Worm (Caenorhabditis elegans) whole organism, L4/young adult: ENCODE data around the gene srw-11.
"Not testable (repeated sequence)": the region's sequence is repeated elsewhere in the genome, so short reads cannot be mapped to it uniquely, and the experiment has no call there.

Experiments
- W03F9.2 ChIP-seq: fragments of 150-350 bp; optimal IDR thresholded peaks from 2 replicates; lab custom pipeline; 2014; ENCODE audit warnings: missing biosample characterization, missing genetic modification characterization
- dao-5 ChIP-seq: sonication (generic microtip); optimal IDR thresholded peaks from 2 replicates; lab custom pipeline; 2016; ENCODE audit warnings: missing genotype, missing genetic modification characterization, moderate library complexity, missing compliant biosample characterization
- him-1 ChIP-seq: sonication (generic microtip); optimal IDR thresholded peaks from 2 replicates; lab custom pipeline; 2016; ENCODE audit warnings: missing genotype, missing genetic modification reagents, missing genetic modification characterization, missing compliant biosample characterization

The srw-11 gene

DNA sequence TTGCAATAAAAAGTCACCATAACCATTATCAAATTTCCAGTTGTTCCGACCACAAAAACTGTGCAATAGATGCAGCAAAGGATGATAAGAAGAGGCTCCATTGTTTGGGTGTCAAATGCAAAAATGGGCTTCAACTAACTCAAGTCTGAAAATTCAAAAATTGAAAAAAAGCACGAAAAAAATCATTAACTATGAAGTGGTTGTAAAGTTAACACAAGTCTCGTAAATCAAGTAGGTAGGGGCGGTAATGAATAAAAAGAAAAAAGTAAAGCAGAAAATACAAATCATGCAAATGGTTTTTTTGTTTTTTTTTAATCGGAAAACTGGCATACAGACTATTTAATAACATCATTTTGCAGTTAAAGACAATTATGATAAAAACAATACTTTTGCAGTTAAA lies 16.6 kb upstream of the srw-11 start, which contains the start of gene srsx-39:
Gene srsx-39 (minus strand): TSS at position 101 of the 400 bp plus-strand sequence.
- not testable (repeated sequence) for TF ChIP-seq him-1, W03F9.2, dao-5 (tag; lab: Kevin White, UChicago)

DNA sequence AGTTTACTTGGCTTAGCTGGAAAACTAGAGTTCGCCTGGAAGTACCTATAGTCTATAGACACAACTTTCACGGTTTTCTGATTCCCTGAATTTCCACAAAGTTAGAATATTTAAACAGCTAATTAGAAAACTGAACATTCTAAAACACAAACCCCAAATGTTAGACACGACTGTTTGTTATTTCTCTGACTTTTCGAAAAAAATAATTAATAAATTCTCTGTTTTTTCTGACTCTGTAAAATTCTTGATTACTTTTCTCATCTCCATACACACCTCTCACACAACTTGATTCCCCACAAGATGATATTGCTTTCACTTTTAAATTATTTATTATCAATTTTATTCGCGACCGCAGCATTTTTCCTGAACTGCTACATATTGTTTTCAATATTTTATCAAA lies 13.4 kb upstream of the srw-11 start, which contains the start of gene srbc-75:
Gene srbc-75 (plus strand): TSS at position 301 of the 400 bp plus-strand sequence.
- TF ChIP-seq him-1 (tag; lab: Kevin White, UChicago): no peak
- TF ChIP-seq dao-5 (tag; lab: Kevin White, UChicago): no peak
- no peak for TF ChIP-seq W03F9.2 (tag; lab: Kevin White, UChicago)

DNA sequence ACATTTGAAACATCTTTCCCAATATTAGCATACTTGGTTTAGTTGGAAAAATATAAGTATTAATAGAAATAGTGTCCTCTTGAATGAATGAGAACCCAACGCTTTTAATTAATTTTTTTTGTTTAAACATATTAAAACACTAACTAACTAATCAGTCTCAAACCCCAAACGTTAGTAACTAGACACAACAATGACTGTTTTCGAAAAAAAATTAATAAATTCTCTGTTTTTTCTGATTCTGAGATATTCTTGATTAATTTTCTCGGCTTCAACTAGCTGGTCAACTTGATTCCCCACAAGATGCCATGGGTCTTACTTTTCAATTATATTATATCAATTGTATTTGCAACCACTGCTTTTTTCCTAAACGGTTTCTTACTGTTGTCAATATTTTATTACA lies 12.0 kb upstream of the srw-11 start, which contains the start of gene srbc-76:
Gene srbc-76 (plus strand): TSS at position 301 of the 400 bp plus-strand sequence.
- no peak for TF ChIP-seq W03F9.2 (tag; lab: Kevin White, UChicago)
- TF ChIP-seq him-1 (tag; lab: Kevin White, UChicago): no peak
- no peak for TF ChIP-seq dao-5 (tag; lab: Kevin White, UChicago)

DNA sequence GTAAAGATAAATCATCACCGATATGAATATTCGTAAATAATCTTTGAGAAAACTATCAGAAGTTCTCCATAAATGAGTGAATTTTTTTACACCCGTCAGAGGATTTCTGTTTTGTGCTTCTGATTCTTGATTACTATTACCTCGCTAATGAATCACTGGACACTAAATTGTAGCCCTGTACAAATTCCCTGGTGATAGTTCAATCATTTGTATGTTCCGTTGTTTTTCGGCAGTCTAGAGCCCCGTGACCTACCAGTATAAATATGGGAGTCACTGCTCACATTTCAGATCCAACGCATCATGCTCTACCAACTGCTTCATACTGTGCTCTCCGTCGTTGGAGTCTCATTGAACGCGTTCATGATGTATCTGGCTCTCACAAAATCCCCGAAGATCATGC lies 10.2 kb upstream of the srw-11 start, which contains the start of gene srd-28:
Gene srd-28 (plus strand): TSS at position 301 of the 400 bp plus-strand sequence.
- TF ChIP-seq W03F9.2, him-1, dao-5 (tag; lab: Kevin White, UChicago): not testable (repeated sequence)

DNA sequence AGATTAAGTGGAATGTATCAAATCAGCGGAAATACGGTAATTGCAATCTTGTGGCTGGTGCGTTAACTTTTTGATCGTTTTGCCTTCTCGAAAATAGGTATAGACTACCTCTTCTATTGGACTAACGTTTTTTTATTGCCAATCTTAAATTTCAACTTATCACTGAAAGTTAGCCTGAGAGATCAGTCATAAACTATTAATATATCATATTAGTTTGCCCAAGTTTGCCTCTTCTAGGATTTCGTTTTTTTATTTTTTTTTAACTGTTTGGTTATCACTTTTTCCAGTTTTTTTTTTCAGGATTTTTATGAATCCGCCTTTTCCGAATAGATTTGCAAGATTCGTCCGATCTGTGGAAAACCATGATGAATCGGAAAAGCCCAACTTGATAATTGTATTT lies 4.3 kb upstream of the srw-11 start, which contains the start of gene kin-30:
Gene kin-30 (plus strand): TSS at position 301 of the 400 bp plus-strand sequence.
- TF ChIP-seq him-1 (tag; lab: Kevin White, UChicago) (no peak), dao-5 (tag; lab: Kevin White, UChicago) (no peak), W03F9.2 (tag; lab: Kevin White, UChicago) (no peak)

DNA sequence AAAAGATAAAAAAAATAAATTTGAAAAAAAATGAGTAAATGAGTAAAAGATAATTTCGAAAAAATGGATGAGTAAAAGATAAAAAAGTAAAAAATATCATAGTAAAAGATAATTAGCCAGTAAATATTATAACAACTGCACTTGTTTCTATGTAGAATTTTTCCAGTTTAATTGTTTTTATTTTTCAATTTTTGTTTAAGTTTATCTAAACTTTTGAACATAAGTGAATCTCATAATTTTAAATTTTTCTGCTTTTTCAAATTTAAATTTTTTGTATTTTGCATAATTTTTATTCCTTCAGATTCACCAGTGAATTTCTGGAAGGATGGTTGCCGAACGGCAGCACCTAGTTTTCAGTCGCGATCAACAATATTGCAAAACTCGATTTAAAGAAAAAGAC lies 1.1 kb upstream of the srw-11 start, which contains the start of gene chil-12:
Gene chil-12 (plus strand): TSS at position 301 of the 400 bp plus-strand sequence.
- TF ChIP-seq dao-5 (tag; lab: Kevin White, UChicago) (no peak), W03F9.2 (tag; lab: Kevin White, UChicago) (no peak), him-1 (tag; lab: Kevin White, UChicago) (no peak)

DNA sequence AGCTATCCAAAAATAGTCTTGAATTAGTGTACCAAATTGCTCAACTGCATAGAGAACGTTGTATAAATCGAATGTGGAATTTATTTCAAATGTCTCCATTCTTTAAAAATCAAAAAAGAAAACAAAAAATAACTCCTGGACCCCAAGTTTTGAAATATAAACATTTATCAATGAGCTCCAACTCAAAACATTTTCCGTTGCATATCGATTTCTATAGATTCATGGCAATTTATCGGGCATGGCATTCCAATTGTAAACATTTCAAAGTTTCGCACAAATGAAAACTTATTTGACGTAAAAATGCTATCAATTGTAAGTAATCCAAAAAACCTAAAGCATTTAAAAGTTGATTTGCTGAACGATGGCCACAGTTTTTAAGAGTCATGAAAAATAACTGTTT lies 1.6 kb downstream of the srw-11 start, which contains the start of gene srw-12:
Gene srw-12 (minus strand): TSS at position 101 of the 400 bp plus-strand sequence.
- TF ChIP-seq him-1 (tag; lab: Kevin White, UChicago) (no peak), dao-5 (tag; lab: Kevin White, UChicago) (no peak), W03F9.2 (tag; lab: Kevin White, UChicago) (no peak)

DNA sequence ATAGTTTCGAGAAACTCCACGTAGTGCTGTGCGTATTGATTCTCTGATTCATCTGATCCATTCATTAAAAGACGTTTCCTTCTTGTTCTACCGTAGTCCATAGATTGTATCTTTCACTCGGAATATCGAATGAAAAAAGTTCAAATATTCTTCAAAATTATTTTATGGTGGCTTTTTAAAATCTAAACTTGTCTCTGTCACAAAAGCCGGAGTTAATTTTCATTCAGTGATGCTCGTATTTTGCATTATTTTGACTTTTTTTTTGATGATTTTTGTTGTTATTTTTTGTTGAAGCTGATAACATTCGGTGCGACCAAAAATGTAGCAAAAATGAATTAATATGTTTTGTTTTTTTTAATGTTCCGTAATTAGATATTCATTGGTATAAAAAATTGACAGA lies 4.5 kb downstream of the srw-11 start, which contains the start of gene nhr-164:
Gene nhr-164 (minus strand): TSS at position 101 of the 400 bp plus-strand sequence.
- TF ChIP-seq dao-5 (tag; lab: Kevin White, UChicago): no peak

DNA sequence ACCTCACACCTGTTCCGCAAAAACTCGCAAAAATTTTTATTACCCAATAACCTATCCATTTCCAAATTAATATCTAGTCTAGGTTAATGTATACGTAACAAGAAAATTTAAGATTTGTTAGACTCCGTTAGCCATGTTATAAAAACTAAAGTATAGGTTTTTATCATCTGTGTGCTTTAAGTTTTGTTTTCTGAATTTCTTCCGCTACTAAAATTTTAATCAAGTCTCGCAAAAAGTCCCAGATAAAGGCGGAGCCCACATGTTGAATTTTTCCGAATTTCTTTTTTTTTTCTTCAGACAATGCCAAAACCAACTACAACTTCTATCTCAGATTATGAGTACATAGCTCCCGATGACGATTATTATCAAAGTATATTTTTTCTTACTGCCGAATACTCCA lies 7.9 kb downstream of the srw-11 start, which contains the start of gene srw-13:
Gene srw-13 (plus strand): TSS at position 301 of the 400 bp plus-strand sequence.
- no peak for TF ChIP-seq dao-5 (tag; lab: Kevin White, UChicago)
- no peak for TF ChIP-seq him-1 (tag; lab: Kevin White, UChicago)
- no peak for TF ChIP-seq W03F9.2 (tag; lab: Kevin White, UChicago)

DNA sequence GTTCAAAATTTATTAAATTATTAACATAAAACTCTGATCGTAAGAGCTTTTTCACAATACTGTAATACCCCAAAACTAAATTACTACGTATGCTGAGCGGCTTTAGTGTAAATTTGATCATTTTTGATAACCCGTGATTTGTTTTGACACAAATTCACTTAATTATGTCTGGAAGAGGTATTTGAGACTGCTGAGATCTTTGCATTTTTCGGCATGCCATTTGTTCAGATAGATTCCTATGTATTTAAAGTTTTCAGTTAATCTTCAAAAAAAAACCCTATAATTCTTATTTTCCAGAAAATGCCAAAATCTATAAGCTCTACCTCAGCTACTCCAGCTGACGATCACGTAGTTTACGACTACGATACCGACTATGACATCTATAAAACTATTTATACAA lies 9.9 kb downstream of the srw-11 start, which contains the start of gene srw-15:
Gene srw-15 (plus strand): TSS at position 301 of the 400 bp plus-strand sequence.
- TF ChIP-seq dao-5 (tag; lab: Kevin White, UChicago) (no peak), him-1 (tag; lab: Kevin White, UChicago) (no peak), W03F9.2 (tag; lab: Kevin White, UChicago) (no peak)

DNA sequence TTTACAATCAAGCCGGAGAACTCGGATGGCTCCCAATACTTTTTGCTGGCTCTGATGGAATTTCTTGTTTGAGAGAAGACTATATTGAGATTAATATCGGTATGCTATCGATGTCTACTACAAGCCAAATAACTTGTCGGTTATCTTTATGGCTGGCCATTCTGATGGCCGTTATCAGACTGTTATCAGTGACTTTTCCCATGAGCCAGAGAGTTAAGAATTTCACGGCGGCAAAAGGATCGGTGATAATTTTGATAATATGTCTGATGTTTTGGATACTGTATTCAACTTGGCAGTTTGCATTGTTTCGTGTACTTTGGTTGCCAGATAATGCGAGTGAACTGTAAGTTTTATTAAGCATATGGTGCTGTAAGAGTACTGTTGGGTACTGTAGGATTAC lies 13.9 kb downstream of the srw-11 start:
- TF ChIP-seq dao-5 (tag; lab: Kevin White, UChicago) (no peak), him-1 (tag; lab: Kevin White, UChicago) (no peak), W03F9.2 (tag; lab: Kevin White, UChicago) (no peak)

DNA sequence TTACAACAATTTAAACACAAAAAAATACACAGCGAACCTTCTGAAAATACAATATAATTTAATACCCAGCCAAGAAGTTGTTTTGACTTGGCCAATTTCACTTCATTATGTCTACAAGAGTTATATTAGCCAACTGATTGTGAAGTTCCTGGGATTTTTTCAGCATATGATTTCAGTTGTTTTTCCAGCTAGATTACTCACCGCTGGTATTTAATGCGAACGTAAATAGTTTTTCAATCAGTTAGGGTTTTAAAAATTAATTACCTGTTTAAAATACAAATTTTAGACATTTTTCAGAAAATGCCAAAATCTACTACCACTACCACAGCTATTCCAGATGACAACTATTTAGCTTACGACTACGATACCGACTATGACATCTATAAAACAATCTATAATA lies 14.5 kb downstream of the srw-11 start, which contains the start of gene srw-14:
Gene srw-14 (plus strand): TSS at position 301 of the 400 bp plus-strand sequence.
- no peak for TF ChIP-seq dao-5 (tag; lab: Kevin White, UChicago)
- TF ChIP-seq him-1 (tag; lab: Kevin White, UChicago): no peak
- no peak for TF ChIP-seq W03F9.2 (tag; lab: Kevin White, UChicago)

DNA sequence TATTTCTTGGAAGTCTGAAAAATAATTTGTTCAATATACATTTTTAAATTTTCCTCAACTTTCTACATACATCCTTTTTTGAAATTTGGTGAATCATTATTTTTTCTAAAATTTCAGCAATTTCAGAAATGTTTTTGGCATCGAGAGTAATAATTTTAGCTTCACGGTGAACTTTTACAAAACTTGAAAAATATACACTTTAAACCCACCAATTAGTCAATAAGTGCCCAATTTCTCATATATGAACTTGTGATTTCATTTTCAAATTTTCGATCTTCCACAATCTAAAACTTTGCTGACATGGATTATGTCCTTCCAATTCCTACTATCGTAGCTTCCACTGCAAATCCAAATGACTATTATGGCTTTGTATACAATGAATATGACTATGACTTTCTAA lies 16.4 kb downstream of the srw-11 start, which contains the start of gene srw-24:
Gene srw-24 (plus strand): TSS at position 301 of the 400 bp plus-strand sequence.
- TF ChIP-seq dao-5 (tag; lab: Kevin White, UChicago) (no peak), him-1 (tag; lab: Kevin White, UChicago) (no peak), W03F9.2 (tag; lab: Kevin White, UChicago) (no peak)
